Fruit fly (Drosophila melanogaster): ENCODE results near the gene Muc68Ca.

DNA sequence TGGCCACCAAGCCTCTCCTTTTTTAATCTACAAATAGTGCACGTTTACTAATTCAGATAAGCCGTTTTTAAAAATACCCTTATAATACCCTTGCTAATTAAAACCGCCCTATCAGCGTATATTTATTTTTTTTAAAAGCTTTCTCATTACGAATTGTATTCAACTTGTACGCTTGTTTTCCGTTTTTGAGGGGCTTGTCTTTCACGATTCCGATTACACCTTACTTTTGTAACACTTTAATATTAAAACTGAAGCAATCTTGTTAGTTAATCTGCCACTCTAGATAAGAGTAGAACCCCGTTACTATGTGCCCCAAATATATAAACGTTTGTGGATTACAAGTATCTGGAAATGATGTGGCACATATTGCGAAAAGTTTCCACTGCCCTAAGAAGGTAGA lies 2.8 kb upstream of the Muc68Ca start:
- no peak for TF ChIP-seq acj6 (GFP tag; optimal IDR thresholded peaks at IDR 0.05)
- no peak for TF ChIP-seq fkh (GFP tag; optimal IDR thresholded peaks at IDR 0.05)
- no peak for TF ChIP-seq Hr39 (GFP tag; optimal IDR thresholded peaks at IDR 0.05)
- TF ChIP-seq Sox102F (GFP tag; optimal IDR thresholded peaks at IDR 0.05): no peak
- no peak for TF ChIP-seq CG8319 (GFP tag; optimal IDR thresholded peaks at IDR 0.05)
- TF ChIP-seq CG16779 (tag; optimal IDR thresholded peaks at IDR 0.05): no peak
- no peak for TF ChIP-seq esn (GFP tag; optimal IDR thresholded peaks at IDR 0.05)
- TF ChIP-seq Blimp-1 (GFP tag; optimal IDR thresholded peaks at IDR 0.05): no peak
- TF ChIP-seq Hr38 (GFP tag; optimal IDR thresholded peaks at IDR 0.05): no peak
- TF ChIP-seq CG6163 (GFP tag; IDR thresholded peaks at IDR 0.05): no peak

Data from whole organism, prepupa.